Worm (Caenorhabditis elegans) whole organism, mixed stage, embryonic: ENCODE measurements around the gene srg-17.

Source experiments
- ceh-83 ChIP-seq: fragments of 200-800 bp; sonication (Bioruptor generic); optimal IDR thresholded peaks from 2 replicates; lab custom pipeline; 2018; ENCODE audit warnings: mild to moderate bottlenecking, missing genetic modification characterization, missing compliant biosample characterization
- flh-1 ChIP-seq: fragments of 200-800 bp; sonication (Bioruptor generic); optimal IDR thresholded peaks from 2 replicates; lab custom pipeline; 2018; ENCODE audit warnings: mild to moderate bottlenecking, missing genetic modification characterization, moderate library complexity, missing compliant biosample characterization
- snpc-4 ChIP-seq: fragments of 150-350 bp; optimal IDR thresholded peaks from 2 replicates; lab custom pipeline; 2014; ENCODE audit warnings: missing biosample characterization, missing genetic modification characterization

ce11 chrII:12489903-12490302 is 16.4 kb downstream of the srg-17 start, which contains the start of gene T21B4.15:
- TF ChIP-seq flh-1 (GFP tag; lab: Kevin White, UChicago) (no peak), snpc-4 (no peak), ceh-83 (no peak)
